Fruit fly (Drosophila melanogaster) whole organism, embryonic: ENCODE data around the gene CG45011.

ENCODE experiments used
- CG13775 ChIP-seq: fragments of 200-800 bp; sonication (Bioruptor generic); optimal IDR thresholded peaks from 3 replicates; lab custom pipeline; 2017; ENCODE audit warnings: missing biosample characterization, mild to moderate bottlenecking, missing genetic modification characterization
- CG9932 ChIP-seq: fragments of 200-800 bp; sonication (Bioruptor generic); IDR thresholded peaks from 2 replicates; pipeline ENCODE4 v1.3.6; 2022; ENCODE audit warnings: missing biosample characterization, missing genetic modification characterization
- GATAe ChIP-seq: fragments of 200-800 bp; sonication (Bioruptor generic); conservative IDR thresholded peaks from 2 replicates; pipeline ENCODE4 v1.3.6; 2022; ENCODE audit warnings: missing biosample characterization, missing genetic modification characterization
- Hr51 ChIP-seq, 2 experiments: fragments of 200-800 bp; sonication (Bioruptor generic); optimal IDR thresholded peaks; 2 replicates in 1 of 2; 3 replicates in 1 of 2; lab custom pipeline; 2016 to 2018; ENCODE audit warnings: missing biosample characterization in 2 of 2, missing genetic modification characterization in 2 of 2, mild to moderate bottlenecking in 1 of 2, moderate library complexity in 1 of 2
- Poxn ChIP-seq: fragments of 200-800 bp; sonication (Bioruptor generic); IDR thresholded peaks from 2 replicates; pipeline ENCODE4 v1.3.6; 2022; ENCODE audit warnings: missing biosample characterization, missing genetic modification characterization
- mirr ChIP-seq: fragments of 200-800 bp; sonication (Bioruptor generic); optimal IDR thresholded peaks from 3 replicates; lab custom pipeline; 2018; ENCODE audit warnings: missing biosample characterization, mild to moderate bottlenecking, missing genetic modification characterization
- nerfin-1 ChIP-seq: fragments of 200-800 bp; sonication (Bioruptor generic); optimal IDR thresholded peaks from 3 replicates; lab custom pipeline; 2019; ENCODE audit warnings: missing biosample characterization, mild to moderate bottlenecking, missing genetic modification characterization, moderate library complexity

DNA sequence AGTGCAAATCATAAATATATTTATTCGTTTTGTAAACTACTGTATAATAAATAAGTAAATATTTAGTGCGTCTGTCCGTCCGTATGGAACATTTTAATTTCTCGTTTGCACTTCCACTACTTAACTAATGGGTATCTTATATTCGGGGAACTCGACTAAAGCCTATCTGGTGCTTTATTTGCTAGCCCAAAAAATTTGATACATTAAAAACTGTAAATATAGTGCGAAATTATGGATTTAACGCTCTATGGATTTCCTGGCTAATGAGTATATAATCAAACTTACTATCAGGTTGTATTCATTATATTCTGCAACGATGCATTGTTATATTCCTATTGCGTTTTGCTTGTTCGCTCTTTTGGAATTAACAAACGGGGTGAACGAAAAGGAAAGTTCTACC is 3.1 kb downstream of the CG45011 start, which contains the start of gene Sfp33A4:
- TF ChIP-seq Poxn (GFP tag; lab: Robert Waterston, UW) (no peak), Hr51 (GFP tag; optimal IDR thresholded peaks at IDR 0.05; lab: Kevin White, UChicago) (no peak), nerfin-1 (tag; lab: Kevin White, UChicago) (no peak), mirr (no peak), GATAe (GFP tag; lab: Robert Waterston, UW) (no peak), CG9932 (GFP tag; lab: Robert Waterston, UW) (no peak), CG13775 (GFP tag; lab: Kevin White, UChicago) (no peak)
